Worm (Caenorhabditis elegans) whole organism, L2 larva: ENCODE measurements around the gene Y39B6A.13.

ENCODE experiments used
- C34F6.9 ChIP-seq: fragments of 150-350 bp; optimal IDR thresholded peaks from 2 replicates; lab custom pipeline; 2014; ENCODE audit warnings: missing biosample characterization, missing genetic modification characterization
- F13H6.1 ChIP-seq: sonication (generic microtip); optimal IDR thresholded peaks from 2 replicates; lab custom pipeline; 2016; ENCODE audit warnings: missing genetic modification characterization, missing compliant biosample characterization
- R02D3.7 ChIP-seq: fragments of 150-350 bp; optimal IDR thresholded peaks from 2 replicates; lab custom pipeline; 2014; ENCODE audit warnings: missing biosample characterization, missing genetic modification characterization
- Y55F3AM.14 ChIP-seq: fragments of 200-800 bp; sonication (Bioruptor generic); optimal IDR thresholded peaks from 2 replicates; lab custom pipeline; 2018; ENCODE audit warnings: mild to moderate bottlenecking, missing genetic modification characterization, missing compliant biosample characterization
- ZK546.5 ChIP-seq: sonication (generic microtip); optimal IDR thresholded peaks from 2 replicates; lab custom pipeline; 2017; ENCODE audit warnings: missing biosample characterization, missing genetic modification characterization
- alr-1 ChIP-seq: fragments of 150-350 bp; optimal IDR thresholded peaks from 2 replicates; lab custom pipeline; 2014; ENCODE audit warnings: missing biosample characterization, missing genetic modification characterization
- aly-2 ChIP-seq: fragments of 150-350 bp; optimal IDR thresholded peaks from 2 replicates; lab custom pipeline; 2014; ENCODE audit warnings: missing biosample characterization, missing genetic modification characterization
- ama-1 ChIP-seq: fragments of 150-350 bp; optimal IDR thresholded peaks from 2 replicates; lab custom pipeline; 2018; ENCODE audit warnings: inconsistent platforms
- blmp-1 ChIP-seq: sonication (generic microtip); optimal IDR thresholded peaks from 2 replicates; lab custom pipeline; 2017; ENCODE audit warnings: missing genetic modification characterization, mild to moderate bottlenecking, missing compliant biosample characterization, antibody characterized with exemption, moderate library complexity; ENCODE audit not compliant: insufficient read depth
- ceh-16 ChIP-seq: fragments of 150-350 bp; optimal IDR thresholded peaks from 2 replicates; lab custom pipeline; 2014; ENCODE audit warnings: missing biosample characterization, missing genetic modification characterization
- ceh-82 ChIP-seq: fragments of 150-350 bp; optimal IDR thresholded peaks from 2 replicates; lab custom pipeline; 2014; ENCODE audit warnings: missing biosample characterization, missing genetic modification characterization
- crh-2 ChIP-seq: sonication (generic microtip); optimal IDR thresholded peaks from 2 replicates; lab custom pipeline; 2017; ENCODE audit warnings: missing biosample characterization, missing genetic modification characterization
- dmd-4 ChIP-seq: sonication (generic microtip); optimal IDR thresholded peaks from 2 replicates; lab custom pipeline; 2017; ENCODE audit warnings: missing biosample characterization, missing genetic modification characterization
- egl-27 ChIP-seq: sonication (generic microtip); optimal IDR thresholded peaks from 3 replicates; lab custom pipeline; 2017; ENCODE audit warnings: missing biosample characterization, missing genetic modification reagents, missing genetic modification characterization
- fos-1 ChIP-seq: fragments of 150-350 bp; optimal IDR thresholded peaks from 2 replicates; lab custom pipeline; 2014; ENCODE audit warnings: missing biosample characterization, missing genetic modification characterization
- gmeb-1 ChIP-seq: fragments of 150-350 bp; optimal IDR thresholded peaks from 2 replicates; lab custom pipeline; 2014; ENCODE audit warnings: missing biosample characterization, missing genetic modification characterization
- lin-11 ChIP-seq: fragments of 150-350 bp; sonication (generic microtip); optimal IDR thresholded peaks from 2 replicates; lab custom pipeline; 2014; ENCODE audit warnings: missing biosample characterization, missing genetic modification characterization, inconsistent platforms, mixed read lengths
- lin-13 ChIP-seq: fragments of 150-350 bp; optimal IDR thresholded peaks from 2 replicates; lab custom pipeline; 2014; ENCODE audit warnings: missing biosample characterization, missing genetic modification reagents, missing genetic modification characterization
- lsy-2 ChIP-seq, 2 experiments: fragments of 150-350 bp in 1 of 2; sonication (generic microtip) in 1 of 2; optimal IDR thresholded peaks; 2 replicates each; lab custom pipeline; 2014 to 2017; ENCODE audit warnings: missing biosample characterization in 2 of 2, missing genetic modification characterization in 2 of 2
- mab-5 ChIP-seq: fragments of 150-350 bp; optimal IDR thresholded peaks from 2 replicates; lab custom pipeline; 2014; ENCODE audit warnings: missing biosample characterization, missing genetic modification characterization
- mbf-1 ChIP-seq: sonication (generic microtip); optimal IDR thresholded peaks from 2 replicates; lab custom pipeline; 2017; ENCODE audit warnings: missing biosample characterization, missing genetic modification characterization
- mdl-1 ChIP-seq, 2 experiments: fragments of 150-350 bp in 1 of 2; sonication (generic microtip) in 1 of 2; optimal IDR thresholded peaks; 2 replicates each; lab custom pipeline; 2017; ENCODE audit warnings: missing biosample characterization in 2 of 2, missing genetic modification characterization in 2 of 2
- nhr-10 ChIP-seq: sonication (generic microtip); optimal IDR thresholded peaks from 2 replicates; lab custom pipeline; 2017; ENCODE audit warnings: missing biosample characterization, missing genetic modification characterization
- nhr-11 ChIP-seq: fragments of 150-350 bp; optimal IDR thresholded peaks from 2 replicates; lab custom pipeline; 2014; ENCODE audit warnings: missing biosample characterization, missing genetic modification characterization
- nhr-12 ChIP-seq: fragments of 150-350 bp; optimal IDR thresholded peaks from 2 replicates; lab custom pipeline; 2014; ENCODE audit warnings: missing biosample characterization, missing genetic modification characterization
- nhr-129 ChIP-seq: fragments of 150-350 bp; optimal IDR thresholded peaks from 2 replicates; lab custom pipeline; 2014; ENCODE audit warnings: missing biosample characterization, missing genetic modification characterization
- nhr-21 ChIP-seq: fragments of 150-350 bp; optimal IDR thresholded peaks from 2 replicates; lab custom pipeline; 2014; ENCODE audit warnings: missing biosample characterization, missing genetic modification characterization
- nhr-237 ChIP-seq: fragments of 150-350 bp; optimal IDR thresholded peaks from 2 replicates; lab custom pipeline; 2014; ENCODE audit warnings: missing biosample characterization, missing genetic modification characterization
- nhr-25 ChIP-seq: fragments of 150-350 bp; sonication (generic microtip); optimal IDR thresholded peaks from 3 replicates; lab custom pipeline; 2014; ENCODE audit warnings: missing biosample characterization, missing genetic modification characterization
- nhr-77 ChIP-seq: fragments of 150-350 bp; optimal IDR thresholded peaks from 2 replicates; lab custom pipeline; 2014; ENCODE audit warnings: missing biosample characterization, missing genetic modification characterization
- peb-1 ChIP-seq: fragments of 150-350 bp; optimal IDR thresholded peaks from 2 replicates; lab custom pipeline; 2014; ENCODE audit warnings: missing biosample characterization, missing genetic modification characterization
- sem-4 ChIP-seq: fragments of 150-350 bp; optimal IDR thresholded peaks from 2 replicates; lab custom pipeline; 2014; ENCODE audit warnings: missing biosample characterization, missing genetic modification reagents, missing genetic modification characterization
- skn-1 ChIP-seq: sonication (generic microtip); optimal IDR thresholded peaks from 2 replicates; lab custom pipeline; 2017; ENCODE audit warnings: missing biosample characterization, missing genetic modification characterization
- sma-3 ChIP-seq: sonication (generic microtip); optimal IDR thresholded peaks from 2 replicates; lab custom pipeline; 2016; ENCODE audit warnings: missing genetic modification reagents, missing genetic modification characterization, missing compliant biosample characterization
- sma-9 ChIP-seq, 2 experiments: fragments of 150-350 bp in 1 of 2; sonication (generic microtip) in 1 of 2; optimal IDR thresholded peaks; 2 replicates each; lab custom pipeline; 2014 to 2016; ENCODE audit warnings: missing genetic modification characterization in 2 of 2, mild to moderate bottlenecking in 1 of 2, missing biosample characterization in 1 of 2, missing compliant biosample characterization in 1 of 2, missing genetic modification reagents in 1 of 2, moderate library complexity in 1 of 2
- snpc-4 ChIP-seq: fragments of 150-350 bp; optimal IDR thresholded peaks from 2 replicates; lab custom pipeline; 2014; ENCODE audit warnings: missing biosample characterization, missing genetic modification characterization
- unc-39 ChIP-seq: fragments of 150-350 bp; optimal IDR thresholded peaks from 2 replicates; lab custom pipeline; 2014; ENCODE audit warnings: missing biosample characterization, missing genetic modification characterization
- unc-55 ChIP-seq: fragments of 150-350 bp; sonication (generic microtip); optimal IDR thresholded peaks from 3 replicates; lab custom pipeline; 2014; ENCODE audit warnings: missing biosample characterization, missing genetic modification reagents, missing genetic modification characterization
- zag-1 ChIP-seq: fragments of 150-350 bp; optimal IDR thresholded peaks from 2 replicates; lab custom pipeline; 2014; ENCODE audit warnings: missing biosample characterization, missing genetic modification characterization
- ztf-1 ChIP-seq: fragments of 200-800 bp; sonication (Bioruptor generic); conservative IDR thresholded peaks from 2 replicates; pipeline ENCODE4 v1.3.6; 2022; ENCODE audit warnings: missing genetic modification characterization, missing compliant biosample characterization
- ztf-11 ChIP-seq: sonication (generic microtip); optimal IDR thresholded peaks from 2 replicates; lab custom pipeline; 2017; ENCODE audit warnings: missing biosample characterization, missing genetic modification characterization
- ztf-4 ChIP-seq: fragments of 150-350 bp; optimal IDR thresholded peaks from 2 replicates; lab custom pipeline; 2014; ENCODE audit warnings: missing biosample characterization, missing genetic modification characterization

Gene Y39B6A.13

DNA sequence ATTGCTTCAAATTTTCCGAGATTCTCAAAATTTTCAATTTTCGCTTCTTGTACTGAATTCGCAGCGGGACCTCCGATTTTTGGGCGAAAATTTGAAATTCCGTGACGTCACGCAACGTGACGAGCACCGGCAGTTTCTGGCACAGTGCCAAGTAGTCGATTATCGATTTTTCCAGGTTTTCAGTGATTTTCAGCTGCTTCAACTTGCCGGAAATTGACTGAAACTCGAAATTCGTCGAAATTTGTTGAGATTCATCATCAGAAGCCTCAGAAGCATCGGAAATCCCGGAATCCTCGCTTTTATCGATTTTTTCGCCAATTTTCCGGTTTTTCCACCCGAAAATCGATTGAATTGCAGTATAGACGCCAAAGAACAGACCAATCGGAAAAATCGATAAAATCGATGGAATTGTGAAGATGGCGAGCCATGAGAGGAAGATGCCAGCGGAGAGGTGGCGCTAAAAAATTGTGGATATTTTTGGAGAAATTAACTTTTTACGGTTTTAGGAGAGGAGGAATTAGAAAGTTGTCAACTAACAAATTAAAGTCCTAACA is 12.7 kb upstream of the Y39B6A.13 start:
- TF ChIP-seq skn-1 (tag; lab: Kevin White, UChicago) = no peak
- TF ChIP-seq zag-1 = no peak
- TF ChIP-seq alr-1 (tag; lab: Kevin White, UChicago) = no peak
- TF ChIP-seq lin-13 (GFP tag; lab: Kevin White, UChicago) = no peak

DNA sequence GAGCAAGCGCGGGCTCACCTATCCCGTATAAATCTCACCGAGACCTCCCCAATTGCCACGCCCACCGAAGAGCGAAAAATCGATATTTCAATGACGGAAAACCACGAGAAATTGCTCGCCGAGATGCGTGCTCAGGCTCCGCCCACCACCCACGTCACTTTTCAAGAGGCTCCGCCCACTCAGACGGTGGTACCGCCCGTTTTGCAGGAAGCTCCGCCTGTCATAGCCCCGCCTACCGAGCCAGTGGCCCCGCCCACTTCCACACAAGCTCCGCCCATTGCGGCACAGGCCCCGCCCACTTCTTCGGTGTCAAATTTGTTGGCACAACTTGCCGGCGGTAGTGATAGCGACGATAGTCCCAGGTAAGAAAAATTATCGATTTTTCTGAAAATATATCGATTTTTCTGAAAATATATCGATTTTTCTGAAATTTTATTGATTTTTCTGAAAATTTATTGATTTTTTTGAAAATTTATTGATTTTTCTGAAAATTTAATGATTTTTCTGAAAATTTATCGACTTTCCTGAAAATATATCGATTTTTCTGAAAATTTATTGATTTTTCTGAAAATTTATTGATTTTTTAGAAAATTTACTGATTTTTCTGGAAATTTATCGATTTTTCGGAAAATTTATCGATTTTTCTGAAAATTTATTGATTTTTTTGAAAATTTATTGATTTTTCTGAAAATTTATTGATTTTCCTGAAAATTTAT is 10.4 kb upstream of the Y39B6A.13 start:
- TF ChIP-seq aly-2 (no peak), lsy-2 (tag; optimal IDR thresholded peaks at IDR 0.05; lab: Kevin White, UChicago) (no peak), nhr-129 (tag; lab: Kevin White, UChicago) (no peak), nhr-237 (tag; lab: Kevin White, UChicago) (no peak), ztf-11 (tag; lab: Kevin White, UChicago) (no peak), unc-39 (tag; lab: Kevin White, UChicago) (no peak), ztf-1 (GFP tag; lab: Robert Waterston, UW) (no peak), peb-1 (tag; lab: Kevin White, UChicago) (no peak), ceh-82 (tag; lab: Kevin White, UChicago) (no peak), ama-1 (lab: Kevin White, UChicago) (no peak), ztf-4 (tag; lab: Kevin White, UChicago) (no peak), blmp-1 (tag; lab: Kevin White, UChicago) (no peak)

DNA sequence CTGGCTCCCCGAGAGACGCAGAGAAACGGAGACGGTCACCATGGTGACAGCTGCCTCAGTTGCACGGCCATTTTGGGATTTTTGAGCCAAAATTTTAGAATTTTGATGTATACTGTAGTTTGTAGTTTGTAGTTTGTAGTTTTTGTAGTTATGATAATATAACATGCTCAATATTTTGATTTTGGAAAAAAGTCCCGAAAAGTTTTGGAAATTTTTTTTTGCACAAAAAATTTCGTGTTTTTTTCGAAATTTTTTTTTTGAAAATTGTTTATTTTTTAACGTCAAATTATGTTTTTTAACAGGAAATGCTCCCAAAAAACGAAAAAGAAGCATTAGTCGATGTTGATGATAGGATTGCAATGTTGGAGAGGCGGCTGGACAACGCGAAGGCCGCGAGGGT is 8.0 kb upstream of the Y39B6A.13 start, which contains the start of gene dyf-17:
dyf-17 (plus strand) TSS at position 301 of the 400 bp plus-strand sequence.
- TF ChIP-seq zag-1 = no peak
- TF ChIP-seq fos-1 (tag; lab: Kevin White, UChicago) = no peak
- TF ChIP-seq lin-11 = no peak
- TF ChIP-seq blmp-1 (tag; lab: Kevin White, UChicago) = no peak
- TF ChIP-seq skn-1 (tag; lab: Kevin White, UChicago) = no peak
- no peak for TF ChIP-seq crh-2 (tag; lab: Kevin White, UChicago)
- no peak for TF ChIP-seq dmd-4
- TF ChIP-seq, all 48 proteins: peak for 0

DNA sequence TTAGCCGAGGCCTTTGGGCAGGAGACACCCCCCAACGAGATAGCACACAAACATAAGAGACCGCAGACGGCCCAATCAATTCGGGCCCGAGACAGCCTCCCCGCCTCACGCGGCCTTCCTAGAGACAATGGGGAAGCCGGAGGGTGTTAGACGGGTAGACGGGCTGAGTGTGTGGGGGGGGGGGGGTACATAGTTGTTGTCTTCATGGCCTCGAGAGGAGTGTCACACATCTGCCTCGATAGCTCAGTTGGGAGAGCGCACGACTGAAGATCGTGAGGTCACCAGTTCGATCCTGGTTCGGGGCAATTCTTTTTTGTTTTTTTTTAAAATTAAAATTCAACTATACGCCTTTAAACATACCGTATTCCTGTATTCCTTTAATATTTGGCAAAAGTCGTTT is 6.6 kb upstream of the Y39B6A.13 start:
- TF ChIP-seq mab-5 (tag; lab: Kevin White, UChicago) (peak; percentile 44), sem-4 (tag; lab: Kevin White, UChicago) (no peak), blmp-1 (tag; lab: Kevin White, UChicago) (no peak), Y55F3AM.14 (GFP tag; lab: Kevin White, UChicago) (peak; percentile 33), skn-1 (tag; lab: Kevin White, UChicago) (no peak), ama-1 (lab: Kevin White, UChicago) (no peak), peb-1 (tag; lab: Kevin White, UChicago) (no peak), nhr-21 (tag; lab: Kevin White, UChicago) (peak; percentile 39), nhr-237 (tag; lab: Kevin White, UChicago) (no peak), lin-11 (peak; percentile 37), crh-2 (tag; lab: Kevin White, UChicago) (peak; percentile 50), ztf-11 (tag; lab: Kevin White, UChicago) (no peak), nhr-25 (tag; lab: Kevin White, UChicago) (peak; percentile 30), nhr-12 (no peak), F13H6.1 (tag; lab: Kevin White, UChicago) (peak; percentile 8), fos-1 (tag; lab: Kevin White, UChicago) (no peak), nhr-77 (tag; lab: Kevin White, UChicago) (no peak), ztf-1 (GFP tag; lab: Robert Waterston, UW) (no peak), nhr-129 (tag; lab: Kevin White, UChicago) (peak; percentile 64), sma-3 (peak; percentile 21), lin-13 (GFP tag; lab: Kevin White, UChicago) (peak; percentile 70), R02D3.7 (tag; lab: Kevin White, UChicago) (peak; percentile 2), ZK546.5 (no peak), sma-9 (GFP tag; optimal IDR thresholded peaks at IDR 0.05; lab: Kevin White, UChicago) (no peak), sma-9 (tag; optimal IDR thresholded peaks at IDR 0.05; lab: Kevin White, UChicago) (no peak), egl-27 (tag; lab: Kevin White, UChicago) (peak; percentile 43), lsy-2 (tag; optimal IDR thresholded peaks at IDR 0.05; lab: Kevin White, UChicago) (peak; percentile 26 to 58), nhr-11 (no peak), dmd-4 (no peak), nhr-10 (no peak), unc-39 (tag; lab: Kevin White, UChicago) (no peak), unc-55 (GFP tag; lab: Kevin White, UChicago) (peak; percentile 54), alr-1 (tag; lab: Kevin White, UChicago) (no peak), C34F6.9 (peak; percentile 17), gmeb-1 (peak; percentile 57), mdl-1 (tag; optimal IDR thresholded peaks at IDR 0.05; lab: Kevin White, UChicago) (peak in 1 of 2 experiments; percentile 25), snpc-4 (tag; lab: Kevin White, UChicago) (peak; percentile 40), ceh-82 (tag; lab: Kevin White, UChicago) (no peak), zag-1 (peak; percentile 37), mbf-1 (no peak), ceh-16 (tag; lab: Kevin White, UChicago) (no peak)
